Worm (Caenorhabditis elegans) whole organism, late embryonic: ENCODE results near the gene sdhd-1.

Source experiments
- C38D4.7 ChIP-seq: fragments of 200-800 bp; sonication (Bioruptor generic); optimal IDR thresholded peaks from 2 replicates; lab custom pipeline; 2018; ENCODE audit warnings: mild to moderate bottlenecking, missing genetic modification characterization, moderate library complexity, missing compliant biosample characterization
- ama-1 ChIP-seq: fragments of 150-350 bp; optimal IDR thresholded peaks from 2 replicates; lab custom pipeline; 2014
- ceh-14 ChIP-seq: sonication (generic microtip); optimal IDR thresholded peaks from 2 replicates; lab custom pipeline; 2016; ENCODE audit warnings: missing genotype, missing genetic modification characterization, missing compliant biosample characterization
- ceh-19 ChIP-seq: fragments of 200-800 bp; sonication (Bioruptor generic); optimal IDR thresholded peaks from 2 replicates; lab custom pipeline; 2018; ENCODE audit warnings: mild to moderate bottlenecking, missing genetic modification characterization, missing compliant biosample characterization
- ceh-2 ChIP-seq: sonication (generic microtip); optimal IDR thresholded peaks from 2 replicates; lab custom pipeline; 2016; ENCODE audit warnings: missing genotype, missing genetic modification characterization, missing compliant biosample characterization
- ceh-31 ChIP-seq: sonication (generic microtip); optimal IDR thresholded peaks from 2 replicates; lab custom pipeline; 2016; ENCODE audit warnings: missing genetic modification characterization, missing compliant biosample characterization
- ceh-48 ChIP-seq: sonication (generic microtip); optimal IDR thresholded peaks from 2 replicates; lab custom pipeline; 2016; ENCODE audit warnings: missing genetic modification characterization, inconsistent platforms, missing compliant biosample characterization
- ceh-6 ChIP-seq: fragments of 200-800 bp; sonication (Bioruptor generic); optimal IDR thresholded peaks from 2 replicates; lab custom pipeline; 2018; ENCODE audit warnings: mild to moderate bottlenecking, missing genetic modification characterization, missing compliant biosample characterization
- ceh-9 ChIP-seq: sonication (generic microtip); optimal IDR thresholded peaks from 2 replicates; lab custom pipeline; 2016; ENCODE audit warnings: mild to moderate bottlenecking, missing genetic modification characterization, inconsistent platforms, missing compliant biosample characterization
- dve-1 ChIP-seq: sonication (generic microtip); optimal IDR thresholded peaks from 2 replicates; lab custom pipeline; 2017; ENCODE audit warnings: antibody characterized with exemption, mild to moderate bottlenecking, missing genetic modification characterization, missing compliant biosample characterization
- elt-2 ChIP-seq: sonication (generic microtip); optimal IDR thresholded peaks from 2 replicates; lab custom pipeline; 2016; ENCODE audit warnings: missing genetic modification reagents, missing genetic modification characterization, missing compliant biosample characterization
- elt-4 ChIP-seq: sonication (generic microtip); optimal IDR thresholded peaks from 2 replicates; lab custom pipeline; 2016; ENCODE audit warnings: missing genetic modification characterization, missing compliant biosample characterization
- ets-4 ChIP-seq: sonication (generic microtip); optimal IDR thresholded peaks from 2 replicates; lab custom pipeline; 2016; ENCODE audit warnings: missing genetic modification characterization, missing compliant biosample characterization
- fkh-10 ChIP-seq: fragments of 150-350 bp; optimal IDR thresholded peaks from 2 replicates; lab custom pipeline; 2014; ENCODE audit warnings: missing biosample characterization, missing genetic modification reagents, missing genetic modification characterization
- hlh-13 ChIP-seq: fragments of 200-800 bp; sonication (Bioruptor generic); optimal IDR thresholded peaks from 2 replicates; lab custom pipeline; 2018; ENCODE audit warnings: mild to moderate bottlenecking, missing genetic modification characterization, missing compliant biosample characterization
- hlh-15 ChIP-seq: sonication (generic microtip); optimal IDR thresholded peaks from 2 replicates; lab custom pipeline; 2016; ENCODE audit warnings: missing genetic modification characterization, missing compliant biosample characterization
- hlh-30 ChIP-seq: sonication (generic microtip); optimal IDR thresholded peaks from 2 replicates; lab custom pipeline; 2017; ENCODE audit warnings: antibody characterized with exemption, missing genetic modification characterization, missing compliant biosample characterization; ENCODE audit not compliant: insufficient read depth
- hlh-6 ChIP-seq: sonication (generic microtip); optimal IDR thresholded peaks from 2 replicates; lab custom pipeline; 2016; ENCODE audit warnings: missing genotype, missing genetic modification characterization, missing compliant biosample characterization
- hlh-8 ChIP-seq: sonication (generic microtip); optimal IDR thresholded peaks from 2 replicates; lab custom pipeline; 2016; ENCODE audit warnings: missing genotype, missing genetic modification characterization, missing compliant biosample characterization
- lin-11 ChIP-seq: fragments of 200-800 bp; sonication (Bioruptor generic); optimal IDR thresholded peaks from 2 replicates; lab custom pipeline; 2018; ENCODE audit warnings: mild to moderate bottlenecking, missing genetic modification characterization, missing compliant biosample characterization
- nhr-11 ChIP-seq: fragments of 150-350 bp; optimal IDR thresholded peaks from 2 replicates; lab custom pipeline; 2014; ENCODE audit warnings: missing biosample characterization, missing genetic modification characterization
- npax-4 ChIP-seq: sonication (generic microtip); optimal IDR thresholded peaks from 2 replicates; lab custom pipeline; 2016; ENCODE audit warnings: missing genetic modification characterization, missing compliant biosample characterization
- odd-2 ChIP-seq: sonication (generic microtip); optimal IDR thresholded peaks from 2 replicates; lab custom pipeline; 2017; ENCODE audit warnings: antibody characterized with exemption, mild to moderate bottlenecking, missing genetic modification characterization, missing compliant biosample characterization
- pag-3 ChIP-seq: sonication (generic microtip); optimal IDR thresholded peaks from 2 replicates; lab custom pipeline; 2016; ENCODE audit warnings: missing compliant biosample characterization, missing genetic modification characterization, borderline replicate concordance
- pat-9 ChIP-seq: fragments of 200-800 bp; sonication (Bioruptor generic); optimal IDR thresholded peaks from 2 replicates; lab custom pipeline; 2018; ENCODE audit warnings: mild to moderate bottlenecking, missing genetic modification characterization, moderate library complexity, missing compliant biosample characterization
- pha-2 ChIP-seq: sonication (generic microtip); optimal IDR thresholded peaks from 2 replicates; lab custom pipeline; 2017; ENCODE audit warnings: mild to moderate bottlenecking, missing genetic modification characterization, missing compliant biosample characterization
- ref-2 ChIP-seq: sonication (generic microtip); optimal IDR thresholded peaks from 2 replicates; lab custom pipeline; 2016; ENCODE audit warnings: missing genetic modification characterization, missing compliant biosample characterization
- sdc-2 ChIP-seq: sonication (generic microtip); optimal IDR thresholded peaks from 2 replicates; lab custom pipeline; 2016; ENCODE audit warnings: missing genotype, missing genetic modification characterization, missing compliant biosample characterization
- sox-2 ChIP-seq: fragments of 200-800 bp; sonication (Bioruptor generic); IDR thresholded peaks from 2 replicates; pipeline ENCODE4 v1.3.6; 2022; ENCODE audit warnings: missing genetic modification reagents, missing genetic modification characterization, missing compliant biosample characterization
- ttx-3 ChIP-seq: sonication (generic microtip); optimal IDR thresholded peaks from 2 replicates; lab custom pipeline; 2016; ENCODE audit warnings: missing genetic modification reagents, missing genetic modification characterization, missing compliant biosample characterization
- unc-3 ChIP-seq, 2 experiments: fragments of 200-800 bp in 1 of 2; sonication (Bioruptor generic) in 1 of 2; sonication (generic microtip) in 1 of 2; conservative IDR thresholded peaks in 1 of 2; optimal IDR thresholded peaks in 1 of 2; 2 replicates each; pipeline versions ENCODE4 v1.3.6 to Lab custom; 2016 to 2022; ENCODE audit warnings: missing compliant biosample characterization in 2 of 2, missing genetic modification characterization in 2 of 2, missing genetic modification reagents in 1 of 2
- unc-42 ChIP-seq: sonication (generic microtip); optimal IDR thresholded peaks from 2 replicates; lab custom pipeline; 2016; ENCODE audit warnings: missing genotype, missing genetic modification characterization, missing compliant biosample characterization
- unc-55 ChIP-seq: sonication (generic microtip); optimal IDR thresholded peaks from 2 replicates; lab custom pipeline; 2017; ENCODE audit warnings: missing biosample characterization, missing genetic modification reagents, missing genetic modification characterization
- zip-5 ChIP-seq: sonication (generic microtip); optimal IDR thresholded peaks from 2 replicates; lab custom pipeline; 2016; ENCODE audit warnings: missing genetic modification characterization, missing compliant biosample characterization

Gene sdhd-1

DNA sequence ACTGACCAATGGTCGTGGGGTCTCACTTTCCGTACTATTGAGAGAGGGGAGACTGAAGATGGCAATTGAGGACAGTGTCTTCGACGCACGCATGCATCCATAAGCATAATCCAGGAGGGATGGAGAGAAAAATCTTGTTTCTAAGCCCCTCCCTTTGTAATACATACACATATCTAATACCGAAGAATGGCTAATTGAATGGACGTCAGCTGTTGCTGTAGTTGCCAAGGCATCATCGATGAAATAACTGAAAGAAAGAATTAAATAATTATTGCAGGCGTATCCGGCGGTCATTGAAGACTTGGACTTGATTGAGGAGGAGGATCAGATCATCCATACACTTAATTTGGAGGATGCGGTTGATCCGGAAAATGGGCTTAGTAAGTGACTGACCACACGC is 24.1 kb downstream of the sdhd-1 start, which contains the start of gene F33A8.7:
TSS of gene F33A8.7 (minus strand) at position 101 of the 400 bp plus-strand sequence.
- TF ChIP-seq ceh-31 (tag; lab: Kevin White, UChicago) (peak; percentile 42), unc-55 (GFP tag; lab: Kevin White, UChicago) (no peak)

DNA sequence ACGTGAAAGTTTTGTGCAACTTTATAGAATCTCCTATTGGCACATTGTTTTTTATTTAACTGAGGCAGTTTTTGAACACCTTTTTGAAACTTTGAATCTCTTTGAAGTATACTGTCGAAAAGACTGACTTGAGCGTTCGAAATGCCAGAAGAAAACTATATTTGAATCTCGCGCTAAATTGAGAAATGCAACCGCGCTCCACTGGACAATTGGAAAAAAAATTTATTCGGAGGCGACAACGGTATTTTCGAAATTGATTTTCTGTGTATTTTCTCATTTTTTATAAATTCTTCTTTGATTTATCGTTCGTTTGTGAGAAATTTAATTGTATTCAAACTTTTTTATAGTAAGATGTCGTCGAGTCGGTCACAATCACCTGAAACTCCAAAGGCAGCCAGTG is 27.7 kb downstream of the sdhd-1 start, which contains the start of gene let-858:
TSS of gene let-858 (plus strand) at position 348 of the 400 bp plus-strand sequence.
- TF ChIP-seq ref-2 (peak; percentile 13), ceh-2 (tag; lab: Kevin White, UChicago) (no peak), hlh-15 (tag; lab: Kevin White, UChicago) (no peak), elt-4 (tag; lab: Kevin White, UChicago) (no peak), ceh-19 (GFP tag; lab: Kevin White, UChicago) (no peak), hlh-13 (GFP tag; lab: Kevin White, UChicago) (no peak), ets-4 (no peak), unc-42 (tag; lab: Kevin White, UChicago) (peak; percentile 19), lin-11 (no peak), odd-2 (tag; lab: Kevin White, UChicago) (no peak)

DNA sequence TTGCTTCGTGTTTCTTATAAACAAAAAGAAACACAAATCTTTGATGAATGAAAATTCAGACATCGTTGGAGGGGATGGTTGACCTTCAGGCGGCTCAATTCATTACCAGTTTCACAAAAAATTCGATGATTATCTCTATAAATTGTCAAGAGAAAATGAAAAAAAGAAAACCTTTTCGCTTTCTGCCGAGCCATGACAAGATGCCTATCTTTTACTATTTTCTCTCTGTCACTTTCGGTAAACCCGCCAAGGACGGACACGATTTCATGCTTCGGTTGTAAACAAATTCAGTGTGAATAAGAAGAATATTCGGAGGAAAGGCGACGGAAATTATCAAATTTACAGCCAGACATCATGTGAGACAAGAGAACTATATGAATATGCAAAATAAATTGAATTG is 29.0 kb downstream of the sdhd-1 start:
- TF ChIP-seq C38D4.7 (GFP tag; lab: Kevin White, UChicago) (no peak), ama-1 (lab: Kevin White, UChicago) (no peak), npax-4 (tag; lab: Kevin White, UChicago) (no peak), sdc-2 (no peak), pat-9 (no peak), hlh-30 (tag; lab: Kevin White, UChicago) (no peak), zip-5 (tag; lab: Kevin White, UChicago) (no peak), dve-1 (tag; lab: Kevin White, UChicago) (no peak), ceh-14 (tag; lab: Kevin White, UChicago) (no peak), fkh-10 (no peak), ceh-48 (tag; lab: Kevin White, UChicago) (no peak), odd-2 (tag; lab: Kevin White, UChicago) (no peak), sox-2 (GFP tag; lab: Robert Waterston, UW) (no peak), lin-11 (no peak), hlh-6 (no peak), ttx-3 (tag; lab: Kevin White, UChicago) (no peak), hlh-15 (tag; lab: Kevin White, UChicago) (no peak), unc-3 (GFP tag; conservative IDR thresholded peaks at IDR 0.05; lab: Robert Waterston, UW) (no peak), unc-3 (tag; optimal IDR thresholded peaks at IDR 0.05; lab: Kevin White, UChicago) (no peak)
- TF ChIP-seq, all 69 proteins: peak for 0

DNA sequence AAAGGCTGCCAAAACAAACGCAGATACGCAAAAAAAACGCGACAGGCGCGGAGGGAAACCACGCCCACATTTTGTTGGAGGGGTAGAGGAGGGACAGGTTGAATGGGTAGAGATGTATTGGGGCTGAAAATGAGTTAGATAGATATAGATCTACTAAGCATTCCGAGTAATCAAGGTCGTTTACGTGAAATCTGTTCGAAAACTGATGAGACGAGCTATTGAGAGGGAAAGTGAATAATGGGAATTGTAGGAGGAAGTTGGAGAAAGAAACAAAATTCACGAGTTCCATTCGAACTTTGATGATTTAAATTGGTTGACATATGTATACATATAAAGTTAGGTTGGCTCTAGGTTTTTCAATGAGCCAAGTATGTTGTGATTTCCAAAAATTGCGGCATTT is 32.8 kb downstream of the sdhd-1 start:
- no peak for TF ChIP-seq ceh-31 (tag; lab: Kevin White, UChicago)

DNA sequence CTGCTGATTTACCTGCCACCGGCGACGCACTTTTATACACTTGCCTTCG is 33.1 kb downstream of the sdhd-1 start, which contains the start of gene ram-2:
TSS of gene ram-2 (minus strand) at position 47 of the 49 bp plus-strand sequence.
- TF ChIP-seq ceh-2 (tag; lab: Kevin White, UChicago), result no peak
- no peak for TF ChIP-seq unc-42 (tag; lab: Kevin White, UChicago)
- TF ChIP-seq ceh-31 (tag; lab: Kevin White, UChicago), result no peak
- TF ChIP-seq ceh-9 (tag; lab: Kevin White, UChicago), result no peak
- no peak for TF ChIP-seq ceh-48 (tag; lab: Kevin White, UChicago)
- no peak for TF ChIP-seq hlh-8 (tag; lab: Kevin White, UChicago)
- TF ChIP-seq hlh-13 (GFP tag; lab: Kevin White, UChicago), result no peak
- TF ChIP-seq pha-2 (tag; lab: Kevin White, UChicago), result no peak
- TF ChIP-seq ceh-6, result no peak
- no peak for TF ChIP-seq nhr-11 (tag; lab: Kevin White, UChicago)
- no peak for TF ChIP-seq elt-2
- TF ChIP-seq pag-3 (tag; lab: Kevin White, UChicago), result no peak
